Fruit fly (Drosophila melanogaster) whole organism, embryonic: ENCODE data around the gene GlnRS.

Experiments used
- Ada2b ChIP-seq: fragments of 200-800 bp; sonication (Bioruptor generic); IDR thresholded peaks from 2 replicates; pipeline ENCODE4 v1.3.6; 2022; ENCODE audit warnings: missing biosample characterization, missing genetic modification characterization
- Adf1 ChIP-seq: fragments of 200-800 bp; sonication (Bioruptor generic); IDR thresholded peaks from 2 replicates; pipeline ENCODE4 v1.3.6; 2022; ENCODE audit warnings: missing biosample characterization, missing genetic modification characterization
- B-H1 ChIP-seq: fragments of 200-800 bp; sonication (Bioruptor generic); IDR thresholded peaks from 3 replicates; pipeline ENCODE4 v1.3.6; 2022; ENCODE audit warnings: missing biosample characterization, missing genetic modification characterization
- CG10267 ChIP-seq: fragments of 200-800 bp; sonication (Bioruptor generic); optimal IDR thresholded peaks from 2 replicates; lab custom pipeline; 2018; ENCODE audit warnings: missing biosample characterization, mild to moderate bottlenecking, missing genetic modification characterization, moderate library complexity
- CG10543 ChIP-seq: fragments of 200-800 bp; sonication (Bioruptor generic); optimal IDR thresholded peaks from 3 replicates; lab custom pipeline; 2017; ENCODE audit warnings: missing biosample characterization, mild to moderate bottlenecking, missing genetic modification characterization, moderate library complexity
- CG11247 ChIP-seq: fragments of 200-800 bp; sonication (Bioruptor generic); IDR thresholded peaks from 2 replicates; pipeline ENCODE4 v1.3.6; 2022; ENCODE audit warnings: missing biosample characterization, missing genetic modification characterization
- CG12744 ChIP-seq: fragments of 200-800 bp; sonication (Bioruptor generic); optimal IDR thresholded peaks from 2 replicates; lab custom pipeline; 2016; ENCODE audit warnings: missing biosample characterization, missing genetic modification characterization
- CG15479 ChIP-seq: fragments of 200-800 bp; sonication (Bioruptor generic); optimal IDR thresholded peaks from 3 replicates; lab custom pipeline; 2019; ENCODE audit warnings: missing biosample characterization, mild to moderate bottlenecking, missing genetic modification characterization, moderate library complexity
- CG1602 ChIP-seq: fragments of 200-800 bp; sonication (Bioruptor generic); optimal IDR thresholded peaks from 3 replicates; lab custom pipeline; 2016; ENCODE audit warnings: missing biosample characterization, missing genetic modification characterization
- CG16863 ChIP-seq: fragments of 200-800 bp; sonication (Bioruptor generic); optimal IDR thresholded peaks from 3 replicates; lab custom pipeline; 2016; ENCODE audit warnings: missing biosample characterization, missing genetic modification characterization
- CG18619 ChIP-seq: fragments of 200-800 bp; sonication (Bioruptor generic); optimal IDR thresholded peaks from 3 replicates; lab custom pipeline; 2017; ENCODE audit warnings: missing biosample characterization, mild to moderate bottlenecking, missing genetic modification characterization
- CG2199 ChIP-seq: fragments of 200-800 bp; sonication (Bioruptor generic); IDR thresholded peaks from 3 replicates; pipeline ENCODE4 v1.3.6; 2022; ENCODE audit warnings: missing biosample characterization, missing genetic modification characterization
- CG2678 ChIP-seq: fragments of 200-800 bp; sonication (Bioruptor generic); optimal IDR thresholded peaks from 3 replicates; lab custom pipeline; 2019; ENCODE audit warnings: missing biosample characterization, mild to moderate bottlenecking, missing genetic modification characterization, moderate library complexity
- CG31441 ChIP-seq: fragments of 200-800 bp; sonication (Bioruptor generic); IDR thresholded peaks from 2 replicates; pipeline ENCODE4 v1.3.6; 2022; ENCODE audit warnings: missing biosample characterization, missing genetic modification characterization
- CG34376 ChIP-seq: fragments of 200-800 bp; sonication (Bioruptor generic); optimal IDR thresholded peaks from 2 replicates; lab custom pipeline; 2018; ENCODE audit warnings: missing biosample characterization, mild to moderate bottlenecking, missing genetic modification characterization
- CG6689 ChIP-seq: fragments of 200-800 bp; sonication (Bioruptor generic); IDR thresholded peaks from 2 replicates; pipeline ENCODE4 v1.3.6; 2022; ENCODE audit warnings: missing biosample characterization, missing genetic modification characterization
- CG7987 ChIP-seq: fragments of 200-800 bp; sonication (Bioruptor generic); optimal IDR thresholded peaks from 2 replicates; lab custom pipeline; 2018; ENCODE audit warnings: missing biosample characterization, mild to moderate bottlenecking, missing genetic modification characterization, moderate library complexity
- CG8281 ChIP-seq: fragments of 200-800 bp; sonication (Bioruptor generic); optimal IDR thresholded peaks from 2 replicates; lab custom pipeline; 2018; ENCODE audit warnings: missing biosample characterization, mild to moderate bottlenecking, missing genetic modification characterization, moderate library complexity
- CoRest ChIP-seq: fragments of 200-800 bp; sonication (Bioruptor generic); optimal IDR thresholded peaks from 3 replicates; lab custom pipeline; 2018; ENCODE audit warnings: missing biosample characterization, mild to moderate bottlenecking, missing genetic modification characterization, moderate library complexity
- D19A ChIP-seq: fragments of 200-800 bp; optimal IDR thresholded peaks from 3 replicates; lab custom pipeline; 2019; ENCODE audit warnings: missing biosample characterization, mild to moderate bottlenecking, missing genetic modification characterization, moderate library complexity
- Dad ChIP-seq: fragments of 200-800 bp; sonication (Bioruptor generic); optimal IDR thresholded peaks from 3 replicates; lab custom pipeline; 2016; ENCODE audit warnings: missing biosample characterization, missing genetic modification characterization
- Ets97D ChIP-seq: fragments of 200-800 bp; sonication (Bioruptor generic); optimal IDR thresholded peaks from 3 replicates; lab custom pipeline; 2016; ENCODE audit warnings: missing biosample characterization, missing genetic modification characterization
- GATAe ChIP-seq: fragments of 200-800 bp; sonication (Bioruptor generic); conservative IDR thresholded peaks from 2 replicates; pipeline ENCODE4 v1.3.6; 2022; ENCODE audit warnings: missing biosample characterization, missing genetic modification characterization
- NC2α ChIP-seq: fragments of 200-800 bp; sonication (Bioruptor generic); optimal IDR thresholded peaks from 2 replicates; lab custom pipeline; 2016; ENCODE audit warnings: missing biosample characterization, missing genetic modification characterization
- NC2β ChIP-seq: fragments of 200-800 bp; sonication (Bioruptor generic); optimal IDR thresholded peaks from 2 replicates; lab custom pipeline; 2016; ENCODE audit warnings: missing biosample characterization, missing genetic modification characterization
- Opbp ChIP-seq: fragments of 200-800 bp; sonication (Bioruptor generic); IDR thresholded peaks from 3 replicates; pipeline ENCODE4 v1.3.6; 2022; ENCODE audit warnings: missing biosample characterization, missing genetic modification characterization; ENCODE audit not compliant: partially characterized antibody
- Ptx1 ChIP-seq: fragments of 200-800 bp; sonication (Bioruptor generic); IDR thresholded peaks from 2 replicates; pipeline ENCODE4 v1.3.6; 2022; ENCODE audit warnings: missing biosample characterization, missing genetic modification characterization
- ab ChIP-seq: fragments of 200-800 bp; sonication (Bioruptor generic); optimal IDR thresholded peaks from 2 replicates; lab custom pipeline; 2016; ENCODE audit warnings: missing biosample characterization, missing genetic modification characterization
- ash1 ChIP-seq: fragments of 200-800 bp; sonication (Bioruptor generic); optimal IDR thresholded peaks from 2 replicates; lab custom pipeline; 2018; ENCODE audit warnings: missing biosample characterization, mild to moderate bottlenecking, missing genetic modification characterization
- ato ChIP-seq: fragments of 200-800 bp; sonication (Bioruptor generic); IDR thresholded peaks from 2 replicates; pipeline ENCODE4 v1.3.6; 2022; ENCODE audit warnings: missing biosample characterization, missing genetic modification characterization; ENCODE audit not compliant: partially characterized antibody
- da ChIP-seq: fragments of 200-800 bp; sonication (Bioruptor generic); optimal IDR thresholded peaks from 2 replicates; lab custom pipeline; 2016; ENCODE audit warnings: missing biosample characterization, missing genetic modification characterization
- dmrt99B ChIP-seq: fragments of 200-800 bp; sonication (Bioruptor generic); optimal IDR thresholded peaks from 2 replicates; lab custom pipeline; 2018; ENCODE audit warnings: missing biosample characterization, mild to moderate bottlenecking, missing genetic modification characterization, moderate library complexity
- exex ChIP-seq: fragments of 200-800 bp; sonication (Bioruptor generic); optimal IDR thresholded peaks from 4 replicates; lab custom pipeline; 2018; ENCODE audit warnings: missing biosample characterization, mild to moderate bottlenecking, missing genetic modification characterization, moderate library complexity
- fd102C ChIP-seq: fragments of 200-800 bp; sonication (Bioruptor generic); optimal IDR thresholded peaks from 2 replicates; lab custom pipeline; 2018; ENCODE audit warnings: missing biosample characterization, mild to moderate bottlenecking, missing genetic modification characterization, moderate library complexity
- grn ChIP-seq: fragments of 200-800 bp; sonication (Bioruptor generic); optimal IDR thresholded peaks from 3 replicates; lab custom pipeline; 2017; ENCODE audit warnings: missing biosample characterization, missing genetic modification characterization
- hb ChIP-seq: fragments of 200-800 bp; sonication (Bioruptor generic); IDR thresholded peaks from 3 replicates; pipeline ENCODE4 v1.3.6; 2022; ENCODE audit warnings: missing biosample characterization, missing genetic modification characterization; ENCODE audit not compliant: partially characterized antibody
- jigr1 ChIP-seq: fragments of 200-800 bp; sonication (Bioruptor generic); IDR thresholded peaks from 3 replicates; pipeline ENCODE4 v1.3.6; 2022; ENCODE audit warnings: missing biosample characterization, missing genetic modification characterization
- lbe ChIP-seq: fragments of 200-800 bp; sonication (Bioruptor generic); optimal IDR thresholded peaks from 2 replicates; lab custom pipeline; 2016; ENCODE audit warnings: missing biosample characterization, mild to moderate bottlenecking, missing genetic modification characterization
- mirr ChIP-seq: fragments of 200-800 bp; sonication (Bioruptor generic); optimal IDR thresholded peaks from 3 replicates; lab custom pipeline; 2018; ENCODE audit warnings: missing biosample characterization, mild to moderate bottlenecking, missing genetic modification characterization
- nau ChIP-seq: fragments of 200-800 bp; sonication (Bioruptor generic); optimal IDR thresholded peaks from 3 replicates; lab custom pipeline; 2017; ENCODE audit warnings: missing biosample characterization, mild to moderate bottlenecking, missing genetic modification characterization, missing genetic modification reagents
- p53 ChIP-seq: fragments of 200-800 bp; sonication (Bioruptor generic); optimal IDR thresholded peaks from 2 replicates; lab custom pipeline; 2016; ENCODE audit warnings: missing biosample characterization, missing genetic modification characterization
- pros ChIP-seq: fragments of 200-800 bp; sonication (Bioruptor generic); optimal IDR thresholded peaks from 3 replicates; lab custom pipeline; 2019; ENCODE audit warnings: missing biosample characterization, mild to moderate bottlenecking, missing genetic modification characterization, moderate library complexity
- salm ChIP-seq: fragments of 200-800 bp; sonication (Bioruptor generic); optimal IDR thresholded peaks from 2 replicates; lab custom pipeline; 2018; ENCODE audit warnings: missing biosample characterization, mild to moderate bottlenecking, missing genetic modification characterization
- schlank ChIP-seq: fragments of 200-800 bp; sonication (Bioruptor generic); optimal IDR thresholded peaks from 2 replicates; lab custom pipeline; 2018; ENCODE audit warnings: missing biosample characterization, mild to moderate bottlenecking, missing genetic modification characterization
- sens ChIP-seq: fragments of 200-800 bp; sonication (Bioruptor generic); peaks from one replicate; lab custom pipeline; 2016; ENCODE audit warnings: missing biosample characterization, missing genetic modification characterization
- tgo ChIP-seq: fragments of 200-800 bp; sonication (Bioruptor generic); IDR thresholded peaks from 3 replicates; pipeline ENCODE4 v1.3.6; 2022; ENCODE audit warnings: missing biosample characterization, missing genetic modification characterization
- unc-4 ChIP-seq: fragments of 200-800 bp; sonication (Bioruptor generic); IDR thresholded peaks from 2 replicates; pipeline ENCODE4 v1.3.6; 2022; ENCODE audit warnings: missing biosample characterization, missing genetic modification characterization; ENCODE audit not compliant: partially characterized antibody
- unpg ChIP-seq: fragments of 200-800 bp; sonication (Bioruptor generic); optimal IDR thresholded peaks from 3 replicates; lab custom pipeline; 2018; ENCODE audit warnings: missing biosample characterization, mild to moderate bottlenecking, missing genetic modification characterization, moderate library complexity
- zen2 ChIP-seq: fragments of 200-800 bp; sonication (Bioruptor generic); IDR thresholded peaks from 3 replicates; pipeline ENCODE4 v1.3.6; 2022; ENCODE audit warnings: missing biosample characterization, missing genetic modification characterization; ENCODE audit not compliant: partially characterized antibody
- zfh2 ChIP-seq: fragments of 200-800 bp; sonication (Bioruptor generic); optimal IDR thresholded peaks from 2 replicates; lab custom pipeline; 2016; ENCODE audit warnings: missing biosample characterization, missing genetic modification characterization

Gene GlnRS

DNA sequence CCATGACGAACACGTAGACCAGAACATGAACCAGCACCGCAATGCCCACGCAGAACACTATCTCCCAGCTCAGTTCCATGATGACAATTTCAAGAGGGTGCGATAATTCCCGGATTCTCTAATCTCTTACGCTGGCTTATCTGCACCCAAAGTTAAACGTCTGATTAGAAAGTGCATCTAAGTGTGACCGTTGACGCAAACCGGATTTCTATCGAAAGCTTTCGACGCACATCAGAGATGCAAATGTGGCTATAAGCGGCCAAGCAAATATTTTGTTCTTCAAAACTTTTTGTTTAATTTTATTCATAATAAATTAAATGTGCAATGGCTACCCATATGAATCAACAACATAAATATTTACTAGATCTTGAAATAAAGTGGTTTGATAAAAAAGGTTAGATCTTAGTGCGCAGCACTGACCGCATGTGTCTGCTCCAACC, 3.2 kb downstream of the GlnRS start, which contains the start of the genes Kdsr and CG11858 (continued):
- TF ChIP-seq CG8281 (tag; lab: Kevin White, UChicago) (peak; percentile 7), Adf1 (peak; percentile 54), CG10267 (tag; lab: Kevin White, UChicago) (peak; percentile 63), CG1602 (GFP tag; lab: Kevin White, UChicago) (peak; percentile 12), zen2 (GFP tag; lab: Robert Waterston, UW) (no peak), NC2β (peak; percentile 46), jigr1 (no peak), Dad (GFP tag; lab: Kevin White, UChicago) (peak; percentile 60), nau (GFP tag; lab: Kevin White, UChicago) (no peak), ab (GFP tag; lab: Kevin White, UChicago) (no peak), CG11247 (0 out of 2 replicates have a peak, but pooled peaks have one; percentile 18), Ada2b (GFP tag; lab: Robert Waterston, UW) (peak; percentile 57; the same call in 1 of the 2 replicates), fd102C (GFP tag; lab: Kevin White, UChicago) (no peak), ash1 (GFP tag; lab: Kevin White, UChicago) (no peak), Ptx1 (GFP tag; lab: Robert Waterston, UW) (peak; percentile 81), dmrt99B (tag; lab: Kevin White, UChicago) (no peak), ato (GFP tag; lab: Robert Waterston, UW) (no peak), p53 (GFP tag; lab: Kevin White, UChicago) (no peak), CG16863 (GFP tag; lab: Kevin White, UChicago) (peak; percentile 15), da (GFP tag; lab: Kevin White, UChicago) (no peak), unc-4 (peak; percentile 56; the same call in 1 of the 2 replicates), salm (tag; lab: Kevin White, UChicago) (no peak), CG18619 (GFP tag; lab: Kevin White, UChicago) (peak; percentile 25), CG2678 (tag; lab: Kevin White, UChicago) (no peak), hb (GFP tag; lab: Robert Waterston, UW) (no peak), Ets97D (peak; percentile 71), zfh2 (GFP tag; lab: Kevin White, UChicago) (peak; percentile 71), NC2α (GFP tag; lab: Kevin White, UChicago) (no peak), CG31441 (GFP tag; lab: Robert Waterston, UW) (no peak; the same call in 1 of the 2 replicates), CG12744 (peak; percentile 40), Opbp (no peak), unpg (GFP tag; lab: Kevin White, UChicago) (peak; percentile 72), CG15479 (GFP tag; lab: Kevin White, UChicago) (no peak), schlank (tag; lab: Kevin White, UChicago) (no peak), tgo (GFP tag; lab: Robert Waterston, UW) (peak; percentile 77), CG2199 (GFP tag; lab: Robert Waterston, UW) (no peak), CG6689 (peak; percentile 63)
- TF ChIP-seq, all 482 proteins: peak for 281

dm6 chr3R:25260670-25261069, 4.9 kb downstream of the GlnRS start:
- TF ChIP-seq D19A (tag; lab: Kevin White, UChicago) (peak; percentile 52), B-H1 (GFP tag; lab: Robert Waterston, UW) (no peak), GATAe (GFP tag; lab: Robert Waterston, UW) (peak; percentile 53; the same call in 1 of the 2 replicates), CG7987 (GFP tag; lab: Kevin White, UChicago) (no peak), CG34376 (GFP tag; lab: Kevin White, UChicago) (peak; percentile 47), pros (GFP tag; lab: Kevin White, UChicago) (no peak), CoRest (tag; lab: Kevin White, UChicago) (no peak), CG10543 (no peak), lbe (GFP tag; lab: Kevin White, UChicago) (peak; percentile 21), exex (tag; lab: Kevin White, UChicago) (peak; percentile 97), mirr (peak; percentile 93), sens (GFP tag; lab: Kevin White, UChicago) (peak; percentile 48), grn (GFP tag; lab: Kevin White, UChicago) (peak; percentile 53)
